Fruit fly (Drosophila melanogaster) Kc167 (cell line): ENCODE data around the gene MED22.

ENCODE experiments used
- Myc ChIP-seq: fragments of >200 bp; optimal IDR thresholded peaks from 2 replicates; lab custom pipeline; 2017; ENCODE audit warnings: missing external identifiers
- Sin3A ChIP-seq: fragments of >200 bp; optimal IDR thresholded peaks from 2 replicates; lab custom pipeline; 2018; ENCODE audit warnings: missing external identifiers
- h ChIP-seq: fragments of >200 bp; optimal IDR thresholded peaks from 3 replicates; lab custom pipeline; 2018; ENCODE audit warnings: missing external identifiers
- insv ChIP-seq: fragments of >200 bp; optimal IDR thresholded peaks from 3 replicates; lab custom pipeline; 2018; ENCODE audit warnings: missing external identifiers
- psq ChIP-seq: fragments of >200 bp; optimal IDR thresholded peaks from 2 replicates; lab custom pipeline; 2017; ENCODE audit warnings: missing external identifiers
- ttk ChIP-seq: sonication (Bioruptor generic); optimal IDR thresholded peaks from 2 replicates; lab custom pipeline; 2017; ENCODE audit warnings: missing external identifiers

Gene MED22

dm6 chrX:927863-928257 lies at the start of gene MED22, which contains the start of gene CG43867:
Gene MED22 (plus strand): TSS chrX:928139.
Gene CG43867 (minus strand): TSS chrX:927975.
- no peak for TF ChIP-seq Myc (lab: Kevin White, UChicago)
- TF ChIP-seq insv (lab: Kevin White, UChicago): no peak
- no peak for TF ChIP-seq psq (lab: Kevin White, UChicago)
- no peak for TF ChIP-seq ttk (lab: Kevin White, UChicago)
- no peak for TF ChIP-seq Sin3A
- TF ChIP-seq h (lab: Kevin White, UChicago): no peak

dm6 chrX:894182-894581 lies 33.8 kb upstream of the MED22 start, which contains the start of gene CG11663:
Gene CG11663 (plus strand): TSS chrX:894482.
- no peak for TF ChIP-seq ttk (lab: Kevin White, UChicago)
- TF ChIP-seq Sin3A: no peak
- no peak for TF ChIP-seq Myc (lab: Kevin White, UChicago)
- TF ChIP-seq h (lab: Kevin White, UChicago): no peak
- no peak for TF ChIP-seq psq (lab: Kevin White, UChicago)
- no peak for TF ChIP-seq insv (lab: Kevin White, UChicago)

dm6 chrX:898367-898766 lies 29.6 kb upstream of the MED22 start:
- TF ChIP-seq Myc (lab: Kevin White, UChicago) (no peak), psq (lab: Kevin White, UChicago) (no peak), h (lab: Kevin White, UChicago) (no peak), Sin3A (no peak), insv (lab: Kevin White, UChicago) (no peak), ttk (lab: Kevin White, UChicago) (no peak)

DNA sequence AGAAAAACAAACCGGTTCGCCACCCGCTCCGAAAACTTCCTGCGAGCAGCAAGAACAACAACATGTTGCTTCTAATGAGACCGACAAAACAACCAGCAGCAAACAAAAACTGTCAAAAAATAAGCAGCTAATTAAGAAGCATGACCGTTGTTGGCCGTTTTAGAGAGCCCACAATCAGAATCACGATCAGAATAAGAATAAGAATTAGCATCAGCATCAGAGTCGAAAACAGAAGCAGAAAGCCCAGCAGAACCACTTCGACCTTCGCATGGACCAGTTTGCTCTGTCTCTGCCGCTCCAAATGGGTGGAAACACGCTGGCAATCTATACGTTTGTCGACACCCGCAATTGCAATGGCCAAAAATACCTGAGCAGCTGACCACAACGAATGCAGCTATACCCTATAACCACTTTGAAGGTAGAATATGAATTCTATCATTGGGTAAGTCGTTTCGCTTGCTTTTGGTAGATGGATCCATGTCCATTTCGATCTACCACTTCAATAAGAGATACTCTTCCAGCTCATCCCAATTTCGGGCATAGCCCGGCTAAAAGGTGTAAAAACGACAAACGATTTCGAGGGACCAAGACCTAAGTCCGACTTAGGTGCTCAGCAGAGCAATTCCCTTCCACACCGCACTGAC lies 28.4 kb upstream of the MED22 start:
- TF ChIP-seq Sin3A: no peak
- no peak for TF ChIP-seq h (lab: Kevin White, UChicago)
- TF ChIP-seq ttk (lab: Kevin White, UChicago): no peak
- TF ChIP-seq Myc (lab: Kevin White, UChicago): no peak
- TF ChIP-seq psq (lab: Kevin White, UChicago): no peak
- TF ChIP-seq insv (lab: Kevin White, UChicago): no peak

- TF ChIP-seq psq (lab: Kevin White, UChicago): no peak
- TF ChIP-seq h (lab: Kevin White, UChicago): no peak
- TF ChIP-seq Sin3A: no peak
- TF ChIP-seq insv (lab: Kevin White, UChicago): no peak
- TF ChIP-seq Myc (lab: Kevin White, UChicago): no peak
- TF ChIP-seq ttk (lab: Kevin White, UChicago): no peak
Measured at dm6 chrX:900725-901345, 27.1 kb upstream of the MED22 start.

DNA sequence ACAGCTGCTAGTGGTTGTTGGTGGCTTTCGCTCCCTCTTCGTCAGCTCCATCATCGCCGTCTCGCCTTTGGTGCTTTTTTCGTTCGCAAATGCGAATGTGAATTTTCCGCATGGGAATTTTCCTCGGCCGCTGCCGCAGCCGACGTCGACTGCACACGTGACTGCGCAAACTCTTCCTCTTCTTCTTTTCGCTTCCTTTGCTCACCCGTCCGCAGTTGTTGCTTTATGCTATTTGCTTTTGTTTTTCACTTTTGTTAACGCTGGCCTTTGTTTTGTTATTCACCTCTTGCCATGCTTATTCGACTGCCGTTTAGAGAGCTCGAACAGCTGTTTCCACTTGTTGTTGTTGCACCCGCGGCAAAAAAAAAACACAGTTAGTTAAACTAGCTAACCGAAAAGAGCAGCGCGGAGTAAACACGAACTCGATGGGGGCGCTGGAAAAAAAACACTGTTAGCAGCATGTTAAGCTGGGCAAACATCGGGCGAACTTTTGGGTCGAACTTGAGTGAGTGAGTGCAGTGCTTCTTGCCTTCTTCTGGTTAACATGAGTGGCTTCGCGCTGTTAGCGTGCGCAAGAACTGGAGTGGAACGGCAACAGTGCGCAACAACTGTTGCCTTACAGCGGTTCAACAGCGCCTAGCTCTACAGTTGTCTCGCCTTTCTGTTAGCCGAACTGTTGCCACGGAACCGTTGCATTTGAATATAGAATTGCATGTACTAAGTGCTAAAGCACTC lies 19.0 kb upstream of the MED22 start:
- TF ChIP-seq insv (lab: Kevin White, UChicago): no peak
- TF ChIP-seq Sin3A: no peak
- no peak for TF ChIP-seq ttk (lab: Kevin White, UChicago)

DNA sequence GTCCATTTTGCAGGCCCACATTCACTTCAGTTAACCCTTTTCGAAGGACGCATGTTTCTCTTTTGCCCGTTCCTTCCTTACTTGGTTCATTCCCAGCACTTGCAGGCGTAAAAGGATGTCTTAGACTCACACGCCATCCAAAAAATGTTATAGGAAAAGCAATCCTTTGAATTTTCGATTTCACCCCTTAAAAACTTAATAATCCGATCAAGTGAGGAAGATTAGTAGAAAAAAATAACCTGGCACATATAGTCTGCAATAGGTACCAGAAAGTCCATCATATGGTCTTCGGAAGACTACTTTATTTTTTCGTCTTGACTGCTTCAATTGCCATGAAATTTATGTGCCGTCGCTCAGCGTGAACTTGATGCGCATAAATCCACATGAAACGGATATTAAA lies 6.6 kb upstream of the MED22 start:
- TF ChIP-seq ttk (lab: Kevin White, UChicago): no peak
- TF ChIP-seq h (lab: Kevin White, UChicago): no peak
- TF ChIP-seq psq (lab: Kevin White, UChicago): no peak
- no peak for TF ChIP-seq Sin3A
- TF ChIP-seq Myc (lab: Kevin White, UChicago): no peak
- TF ChIP-seq insv (lab: Kevin White, UChicago): no peak

DNA sequence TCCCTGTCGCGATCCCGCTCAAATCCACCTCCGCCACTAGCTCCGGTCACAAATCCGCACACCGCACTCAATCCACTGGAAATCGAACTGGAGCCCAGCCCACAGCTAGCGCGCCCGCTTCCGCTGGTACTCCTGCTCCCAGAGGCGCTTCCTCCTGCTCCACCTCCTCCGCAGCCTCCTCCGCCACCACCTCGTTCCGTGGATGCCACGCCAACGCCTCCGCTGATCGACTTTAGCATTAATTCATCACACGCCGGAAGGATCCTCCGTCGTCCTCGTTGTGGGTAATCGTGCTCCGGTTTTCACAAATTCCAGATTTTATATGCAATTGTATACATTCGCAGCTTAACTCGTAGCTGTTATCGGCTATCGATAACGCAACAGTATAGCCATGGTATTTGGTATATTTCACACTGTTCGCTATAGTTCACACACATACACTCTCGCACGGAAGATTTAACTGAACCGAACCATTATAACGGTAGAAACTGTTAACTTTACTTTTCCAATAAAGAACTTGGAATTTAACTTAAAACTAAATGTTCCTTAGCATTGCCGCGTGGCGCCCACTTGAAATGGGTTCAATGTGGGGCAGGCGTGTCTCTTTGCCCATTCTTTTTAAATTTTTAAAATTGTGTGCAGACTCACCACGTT lies 603 bp upstream of the MED22 start, which contains the start of gene Lztr1:
TSS of gene Lztr1 (minus strand) at position 374 of the 654 bp plus-strand sequence.
- no peak for TF ChIP-seq Myc (lab: Kevin White, UChicago)
- TF ChIP-seq psq (lab: Kevin White, UChicago): no peak
- no peak for TF ChIP-seq Sin3A
- no peak for TF ChIP-seq insv (lab: Kevin White, UChicago)

DNA sequence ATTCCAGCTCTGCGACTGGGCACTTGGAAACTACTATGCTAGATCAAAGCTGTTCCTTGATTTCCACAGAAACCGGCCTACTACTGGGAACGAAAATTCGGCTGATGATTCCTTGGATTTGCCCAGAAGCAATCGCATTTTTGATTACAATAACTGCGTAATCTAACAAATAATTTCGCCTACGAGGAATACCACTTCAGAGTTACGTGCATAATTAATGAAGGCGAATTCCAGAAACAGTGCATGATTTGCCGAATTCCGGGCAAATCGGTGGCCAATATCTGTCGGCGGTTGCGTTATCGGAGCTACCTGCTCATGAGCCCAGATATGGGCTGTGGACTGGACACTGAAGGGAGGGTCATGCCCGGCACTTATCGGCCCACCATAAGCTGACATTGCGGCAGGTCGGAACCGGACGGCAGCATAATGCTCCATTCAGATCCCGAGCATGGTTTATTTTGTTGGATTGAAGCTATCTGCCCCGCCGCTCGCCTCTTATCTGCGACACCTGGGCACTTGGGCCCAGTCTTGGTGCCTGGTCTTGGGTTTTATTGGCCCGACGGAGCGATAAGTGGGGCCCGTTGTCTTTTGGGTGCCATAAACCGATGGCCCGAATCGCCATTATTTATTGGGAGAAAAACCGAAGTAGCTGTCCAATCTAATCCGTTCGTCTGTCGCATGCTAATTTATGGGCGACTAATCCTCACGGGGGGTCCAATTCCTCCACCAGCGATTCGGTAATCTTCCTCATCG lies 2.3 kb downstream of the MED22 start, which contains the start of gene CG3708:
TSS of gene CG3708 (minus strand) at position 51 of the 753 bp plus-strand sequence.
- TF ChIP-seq insv (lab: Kevin White, UChicago) (no peak), Myc (lab: Kevin White, UChicago) (no peak), psq (lab: Kevin White, UChicago) (no peak), ttk (lab: Kevin White, UChicago) (no peak), h (lab: Kevin White, UChicago) (no peak), Sin3A (no peak)

DNA sequence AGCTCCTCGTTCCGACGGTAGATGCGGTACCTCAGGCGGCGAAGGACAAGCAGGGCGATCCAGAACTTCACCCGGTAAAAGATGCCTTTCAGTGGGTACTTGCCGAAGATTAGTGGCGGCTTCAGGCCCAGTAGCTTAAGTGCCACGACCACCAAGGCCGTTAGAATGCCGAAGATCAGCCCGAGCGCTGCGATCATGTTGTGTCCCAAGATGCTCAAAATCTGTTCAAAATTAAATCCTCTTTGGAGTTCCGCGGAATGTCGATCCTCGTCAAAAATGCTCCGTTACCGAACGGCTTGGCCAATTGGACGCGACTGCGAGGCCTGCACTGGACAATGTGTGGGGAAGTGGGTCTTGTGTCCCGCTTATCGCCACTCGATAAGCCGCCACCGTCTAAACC lies 4.2 kb downstream of the MED22 start, which contains the start of the genes CG32815 and CG3706:
TSS of gene CG32815 (plus strand) at position 301 of the 400 bp plus-strand sequence.
TSS of gene CG3706 (minus strand) at position 310 of the 400 bp plus-strand sequence.
- TF ChIP-seq h (lab: Kevin White, UChicago) (no peak), psq (lab: Kevin White, UChicago) (no peak), ttk (lab: Kevin White, UChicago) (no peak), Myc (lab: Kevin White, UChicago) (no peak), Sin3A (no peak), insv (lab: Kevin White, UChicago) (no peak)
